Worm (Caenorhabditis elegans): ENCODE measurements around the gene sqv-4.

Gene sqv-4

DNA sequence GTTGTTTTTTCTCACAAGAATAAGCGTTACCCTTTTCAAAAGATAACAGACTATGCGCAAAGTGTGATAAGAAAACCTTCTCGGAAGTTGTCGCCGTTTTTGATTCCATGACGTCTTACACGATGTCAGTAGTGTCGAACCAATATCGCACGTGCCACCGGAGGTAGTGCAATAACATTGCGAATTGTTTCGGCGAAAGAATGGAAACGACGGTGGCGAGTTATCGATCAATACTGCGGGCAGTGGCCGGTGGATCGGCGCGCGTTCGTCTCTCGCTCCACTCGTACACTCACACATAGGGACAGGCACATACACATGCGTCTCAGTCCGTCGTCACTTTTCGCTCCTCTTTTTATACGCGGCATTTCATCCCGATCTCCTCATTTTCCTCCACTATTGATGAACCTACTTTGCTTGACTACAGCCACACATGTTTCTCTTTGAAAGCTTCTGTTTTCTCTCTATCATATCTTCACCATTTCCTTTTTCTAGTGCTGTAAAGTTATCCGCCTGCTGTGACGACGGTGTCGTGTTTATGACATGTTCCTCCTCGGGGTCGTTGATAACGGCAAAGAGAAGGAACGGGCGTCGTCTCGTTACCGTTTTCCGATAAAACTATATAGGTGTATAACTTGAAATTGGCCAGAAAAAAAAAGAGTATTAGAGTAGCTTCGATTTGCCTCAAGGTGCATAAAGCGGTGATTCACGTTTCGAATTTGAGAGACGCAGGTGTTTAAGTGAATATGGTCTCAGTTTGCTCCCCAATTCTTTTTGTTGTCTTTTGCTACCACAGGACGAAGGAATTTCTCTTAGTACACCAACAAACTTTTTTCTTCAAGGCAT lies 20.1 kb upstream of the sqv-4 start:
- TF ChIP-seq R02D3.7 (tag; optimal IDR thresholded peaks at IDR 0.05) = no peak
- TF ChIP-seq nhr-43 (tag; optimal IDR thresholded peaks at IDR 0.05; ENCODE audit: poor library complexity, severe bottlenecking) = peak; percentile 53
- TF ChIP-seq nfya-1 (tag; optimal IDR thresholded peaks at IDR 0.05; ENCODE audit: insufficient read depth) = no peak
- no peak for TF ChIP-seq aly-2 (tag; optimal IDR thresholded peaks at IDR 0.05)
- TF ChIP-seq nhr-28 (tag; optimal IDR thresholded peaks at IDR 0.05) = no peak
- peak; percentile 46 for TF ChIP-seq ceh-28 (tag; optimal IDR thresholded peaks at IDR 0.05)
- no peak for TF ChIP-seq ceh-9 (tag; optimal IDR thresholded peaks at IDR 0.05)
- no peak for TF ChIP-seq daf-12 (tag; optimal IDR thresholded peaks at IDR 0.05)
- peak; percentile 59 for TF ChIP-seq hmg-11 (tag; optimal IDR thresholded peaks at IDR 0.05)
- no peak for TF ChIP-seq ceh-16 (tag; optimal IDR thresholded peaks at IDR 0.05)
- no peak for TF ChIP-seq pqm-1 (tag; optimal IDR thresholded peaks at IDR 0.05)
- TF ChIP-seq egl-5 (tag; optimal IDR thresholded peaks at IDR 0.05) = no peak
- TF ChIP-seq mdl-1 (tag; optimal IDR thresholded peaks at IDR 0.05) = peak; percentile 67
- no peak for TF ChIP-seq elt-3 (tag; optimal IDR thresholded peaks at IDR 0.05)
- TF ChIP-seq unc-62 (GFP tag; optimal IDR thresholded peaks at IDR 0.05) = no peak
- no peak for TF ChIP-seq nhr-25 (tag; optimal IDR thresholded peaks at IDR 0.05)
- no peak for TF ChIP-seq nhr-237 (tag; optimal IDR thresholded peaks at IDR 0.05)
- no peak for TF ChIP-seq unc-39 (tag; optimal IDR thresholded peaks at IDR 0.05)
- TF ChIP-seq ZK546.5 (tag; optimal IDR thresholded peaks at IDR 0.05) = no peak
- no peak for TF ChIP-seq elt-1 (tag; optimal IDR thresholded peaks at IDR 0.05)
- no peak for TF ChIP-seq nhr-11 (tag; optimal IDR thresholded peaks at IDR 0.05)
- TF ChIP-seq fkh-2 (tag; optimal IDR thresholded peaks at IDR 0.05) = no peak
- no peak for TF ChIP-seq mml-1 (tag; optimal IDR thresholded peaks at IDR 0.05)
- no peak for TF ChIP-seq fos-1 (tag; optimal IDR thresholded peaks at IDR 0.05)
- TF ChIP-seq elt-2 (tag; optimal IDR thresholded peaks at IDR 0.05) = peak; percentile 75
- no peak for TF ChIP-seq nhr-77 (tag; optimal IDR thresholded peaks at IDR 0.05)
- TF ChIP-seq lin-39 (tag; optimal IDR thresholded peaks at IDR 0.05) = no peak
- no peak for TF ChIP-seq zag-1 (tag; optimal IDR thresholded peaks at IDR 0.05)
- peak; percentile 54 for TF ChIP-seq jun-1 (tag; optimal IDR thresholded peaks at IDR 0.05)
- no peak for TF ChIP-seq ztf-4 (tag; optimal IDR thresholded peaks at IDR 0.05)
- TF ChIP-seq nhr-67 (tag; optimal IDR thresholded peaks at IDR 0.05) = no peak
- no peak for TF ChIP-seq nhr-76 (tag; optimal IDR thresholded peaks at IDR 0.05)
- TF ChIP-seq fkh-10 (GFP tag; optimal IDR thresholded peaks at IDR 0.05) = no peak
- TF ChIP-seq sea-2 (GFP tag; optimal IDR thresholded peaks at IDR 0.05) = no peak
- no peak for TF ChIP-seq snpc-4 (tag; optimal IDR thresholded peaks at IDR 0.05)
- TF ChIP-seq pha-4 (tag; optimal IDR thresholded peaks at IDR 0.05) = peak; percentile 7
- no peak for TF ChIP-seq egl-27 (tag; optimal IDR thresholded peaks at IDR 0.05)
- no peak for TF ChIP-seq lsy-12 (tag; optimal IDR thresholded peaks at IDR 0.05)
- peak; percentile 58 for TF ChIP-seq ama-1 (optimal IDR thresholded peaks at IDR 0.05)
- no peak for TF ChIP-seq tbx-2 (tag; optimal IDR thresholded peaks at IDR 0.05)
- TF ChIP-seq ztf-11 (tag; optimal IDR thresholded peaks at IDR 0.05) = no peak
- peak; percentile 57 for TF ChIP-seq nhr-23 (tag; optimal IDR thresholded peaks at IDR 0.05)
- no peak for TF ChIP-seq lin-15B (tag; optimal IDR thresholded peaks at IDR 0.05)
- no peak for TF ChIP-seq nhr-12 (tag; optimal IDR thresholded peaks at IDR 0.05)
- no peak for TF ChIP-seq ceh-82 (tag; optimal IDR thresholded peaks at IDR 0.05)
- no peak for TF ChIP-seq eor-1 (tag; optimal IDR thresholded peaks at IDR 0.05)
- TF ChIP-seq skn-1 (tag; optimal IDR thresholded peaks at IDR 0.05) = no peak

All from whole organism, L3 larva.